Fruit fly (Drosophila melanogaster) Kc167 (cell line): ENCODE data around the gene CG2021.

Experiments used
- Myc ChIP-seq: fragments of >200 bp; optimal IDR thresholded peaks from 2 replicates; lab custom pipeline; 2017; ENCODE audit warnings: missing external identifiers
- Sin3A ChIP-seq: fragments of >200 bp; optimal IDR thresholded peaks from 2 replicates; lab custom pipeline; 2018; ENCODE audit warnings: missing external identifiers
- h ChIP-seq: fragments of >200 bp; optimal IDR thresholded peaks from 3 replicates; lab custom pipeline; 2018; ENCODE audit warnings: missing external identifiers
- insv ChIP-seq: fragments of >200 bp; optimal IDR thresholded peaks from 3 replicates; lab custom pipeline; 2018; ENCODE audit warnings: missing external identifiers
- psq ChIP-seq: fragments of >200 bp; optimal IDR thresholded peaks from 2 replicates; lab custom pipeline; 2017; ENCODE audit warnings: missing external identifiers
- ttk ChIP-seq: sonication (Bioruptor generic); optimal IDR thresholded peaks from 2 replicates; lab custom pipeline; 2017; ENCODE audit warnings: missing external identifiers

The CG2021 gene

DNA sequence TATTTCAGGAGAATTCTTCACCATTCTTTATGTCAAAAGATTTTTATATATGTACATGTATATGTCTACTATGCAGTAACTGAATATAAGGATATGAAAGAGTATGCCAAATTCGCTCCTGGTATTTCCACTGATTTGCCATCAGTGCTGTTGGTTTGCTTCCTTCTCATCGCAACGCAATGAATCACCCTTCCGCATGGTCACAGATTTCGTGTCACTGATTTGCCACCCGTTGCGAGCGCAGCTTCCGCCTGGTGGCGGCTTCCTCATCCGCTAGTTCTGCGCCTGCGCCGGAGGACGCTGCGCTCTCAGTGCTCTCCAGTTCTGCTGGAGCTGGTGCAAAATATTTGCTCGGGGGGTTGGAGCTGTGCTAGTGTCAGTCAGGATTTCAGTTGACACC, 29.0 kb downstream of the CG2021 start:
- TF ChIP-seq ttk (no peak), insv (lab: Kevin White, UChicago) (no peak), Sin3A (lab: Kevin White, UChicago) (no peak), psq (no peak), Myc (lab: Kevin White, UChicago) (no peak), h (lab: Kevin White, UChicago) (no peak)

DNA sequence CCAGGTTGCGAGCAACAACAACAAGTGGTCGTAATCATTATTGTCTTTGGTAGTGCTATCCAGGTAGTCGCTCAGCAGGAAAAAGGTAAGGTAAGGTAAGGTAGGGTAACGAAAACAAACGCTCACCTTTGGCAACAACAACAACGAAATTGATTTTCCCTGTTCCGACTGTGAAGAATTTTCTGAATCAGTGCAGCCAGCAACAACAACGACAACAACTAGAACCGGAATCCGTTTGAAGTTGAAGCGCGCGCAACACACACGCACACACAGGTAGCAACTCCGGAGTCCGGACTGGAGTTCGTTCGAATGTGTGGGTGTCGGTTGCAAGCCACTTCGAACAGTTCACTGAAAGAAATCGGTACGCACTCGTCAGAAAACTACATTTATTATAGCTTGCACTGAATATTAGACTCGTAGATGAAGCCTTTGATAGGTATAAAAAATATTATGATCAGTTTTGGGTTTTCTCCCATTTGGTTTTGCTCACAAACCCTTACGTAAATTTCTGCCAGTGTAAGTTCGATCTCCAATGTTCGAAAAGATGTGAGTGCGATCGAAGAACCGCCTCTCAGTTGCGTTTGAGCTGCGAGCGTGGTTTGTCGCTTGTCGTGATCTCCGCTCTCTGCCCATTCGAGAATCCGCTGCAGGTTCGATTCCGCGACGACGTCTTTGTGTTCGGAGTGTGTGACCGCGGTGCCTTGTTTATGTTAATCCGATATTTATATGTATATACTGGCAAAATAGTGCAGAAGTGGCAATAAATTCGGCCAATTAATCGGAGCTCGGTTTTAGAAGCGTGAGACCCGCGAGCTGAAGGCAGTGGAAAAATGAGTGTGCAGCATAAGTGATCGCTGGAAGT, 30.6 kb downstream of the CG2021 start, which contains the start of gene CG13921:
TSS of gene CG13921 (plus strand) at position 570 of the 862 bp plus-strand sequence.
- TF ChIP-seq h (lab: Kevin White, UChicago) (no peak), Sin3A (lab: Kevin White, UChicago) (no peak), psq (no peak), ttk (no peak), insv (lab: Kevin White, UChicago) (no peak), Myc (lab: Kevin White, UChicago) (no peak)

DNA sequence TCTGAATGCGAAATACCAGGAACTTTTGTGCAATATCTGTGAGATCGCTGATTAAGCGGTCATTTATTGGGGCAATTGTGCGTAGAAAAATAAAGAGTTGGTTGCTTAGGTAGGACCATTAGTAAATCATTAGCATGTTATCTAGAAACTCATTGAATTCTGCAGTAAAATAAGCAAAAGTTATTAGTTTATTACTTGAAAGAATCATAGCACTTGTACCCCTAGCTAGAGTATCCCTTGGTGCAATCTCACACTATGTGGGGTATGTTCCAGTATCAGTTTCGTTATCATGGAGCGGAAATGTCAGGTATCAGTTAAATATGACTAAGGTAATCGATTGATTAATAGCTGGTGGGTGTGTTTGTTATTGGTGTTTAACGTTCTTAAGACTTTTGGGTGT, 31.8 kb downstream of the CG2021 start:
- TF ChIP-seq ttk: no peak
- no peak for TF ChIP-seq Myc (lab: Kevin White, UChicago)
- no peak for TF ChIP-seq Sin3A (lab: Kevin White, UChicago)
- TF ChIP-seq insv (lab: Kevin White, UChicago): no peak
- no peak for TF ChIP-seq h (lab: Kevin White, UChicago)
- TF ChIP-seq psq: no peak

DNA sequence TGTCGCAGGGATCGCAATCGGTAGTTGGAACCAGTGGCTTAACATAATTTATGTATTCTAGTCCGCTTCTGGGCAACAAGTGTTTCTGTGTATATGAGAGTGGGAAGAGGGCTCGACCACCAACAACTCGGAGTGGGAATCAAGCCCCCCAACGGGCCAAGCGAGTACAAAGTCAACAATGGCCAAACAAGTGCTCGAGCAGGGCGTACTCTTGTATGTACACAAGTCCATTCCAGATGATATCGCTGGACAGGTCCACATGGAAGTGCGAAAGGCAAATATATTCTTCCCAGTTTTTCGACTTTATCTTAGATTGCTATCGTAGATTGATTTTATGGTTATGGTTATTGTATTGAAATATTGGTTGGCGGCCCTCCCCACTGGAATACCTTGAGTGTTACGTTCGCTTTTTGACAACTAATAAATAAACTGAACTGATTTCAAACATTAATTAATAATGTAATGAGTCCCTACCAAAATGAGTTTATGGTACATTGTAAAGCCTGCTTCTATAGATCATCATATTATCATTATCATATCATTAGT, 34.6 kb downstream of the CG2021 start:
- TF ChIP-seq insv (lab: Kevin White, UChicago): no peak

DNA sequence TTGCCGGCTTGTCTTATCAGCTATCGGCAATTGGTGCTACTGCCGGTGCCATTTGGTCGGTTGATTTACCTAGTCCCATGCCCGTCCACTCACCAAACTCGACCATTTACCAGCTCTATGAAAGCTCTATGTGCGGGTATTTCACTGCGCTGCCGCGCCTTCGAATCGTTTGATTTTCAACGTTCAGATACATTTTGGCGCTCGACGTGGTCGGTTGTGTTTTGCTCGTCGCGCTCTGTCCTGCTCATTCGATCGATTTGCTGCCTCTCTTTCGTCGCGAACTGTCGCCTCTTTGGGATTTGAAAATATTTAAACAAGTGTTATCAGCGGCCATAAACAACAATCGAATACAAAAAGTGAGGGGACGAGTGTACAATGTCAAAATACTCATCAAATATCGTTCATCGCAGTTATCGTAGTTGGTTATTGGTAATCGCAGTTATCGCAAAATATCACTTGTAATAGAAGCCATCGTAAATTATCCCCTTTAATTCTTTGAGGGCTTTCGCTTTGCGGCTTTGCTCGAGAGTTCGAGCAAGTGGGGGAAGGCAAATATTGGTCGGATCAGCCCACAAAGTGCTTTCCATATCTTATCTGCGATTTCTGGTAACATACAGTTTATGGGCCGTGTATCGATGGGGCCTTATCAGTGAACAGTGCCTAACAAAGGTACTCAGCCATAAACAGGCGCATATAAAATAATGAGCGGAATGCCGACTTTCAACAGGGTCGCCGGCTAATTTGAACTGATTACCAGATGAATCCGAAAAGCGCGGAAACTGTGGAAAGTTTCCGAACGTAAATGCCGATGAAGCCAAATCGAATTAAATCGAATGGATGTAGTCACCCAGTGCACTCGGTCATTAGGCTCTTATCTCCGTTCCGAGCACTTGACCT, 35.3 kb downstream of the CG2021 start:
- TF ChIP-seq psq (no peak), ttk (no peak), Myc (lab: Kevin White, UChicago) (no peak), h (lab: Kevin White, UChicago) (no peak), insv (lab: Kevin White, UChicago) (no peak), Sin3A (lab: Kevin White, UChicago) (no peak)

DNA sequence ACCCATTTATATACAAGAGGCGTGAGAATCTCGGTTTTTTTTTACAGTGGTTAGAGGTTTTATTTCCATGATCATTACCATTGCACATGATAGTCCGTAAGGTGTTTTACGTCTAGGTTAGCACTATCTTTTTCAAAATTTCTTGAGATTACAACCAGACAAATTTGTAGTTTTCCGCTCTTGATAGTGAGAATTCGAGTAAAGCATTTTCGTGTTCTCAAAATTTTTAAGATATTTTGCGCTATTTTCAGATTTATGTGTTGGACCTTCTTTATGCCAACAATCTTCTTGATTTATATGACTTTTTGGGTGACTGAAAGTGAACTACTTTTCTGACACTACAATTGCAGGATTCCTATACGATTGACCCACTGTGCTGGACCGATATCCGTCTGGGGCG, 36.1 kb downstream of the CG2021 start:
- no peak for TF ChIP-seq ttk
- no peak for TF ChIP-seq Sin3A (lab: Kevin White, UChicago)
- no peak for TF ChIP-seq psq
- no peak for TF ChIP-seq h (lab: Kevin White, UChicago)
- TF ChIP-seq insv (lab: Kevin White, UChicago): no peak
- no peak for TF ChIP-seq Myc (lab: Kevin White, UChicago)

DNA sequence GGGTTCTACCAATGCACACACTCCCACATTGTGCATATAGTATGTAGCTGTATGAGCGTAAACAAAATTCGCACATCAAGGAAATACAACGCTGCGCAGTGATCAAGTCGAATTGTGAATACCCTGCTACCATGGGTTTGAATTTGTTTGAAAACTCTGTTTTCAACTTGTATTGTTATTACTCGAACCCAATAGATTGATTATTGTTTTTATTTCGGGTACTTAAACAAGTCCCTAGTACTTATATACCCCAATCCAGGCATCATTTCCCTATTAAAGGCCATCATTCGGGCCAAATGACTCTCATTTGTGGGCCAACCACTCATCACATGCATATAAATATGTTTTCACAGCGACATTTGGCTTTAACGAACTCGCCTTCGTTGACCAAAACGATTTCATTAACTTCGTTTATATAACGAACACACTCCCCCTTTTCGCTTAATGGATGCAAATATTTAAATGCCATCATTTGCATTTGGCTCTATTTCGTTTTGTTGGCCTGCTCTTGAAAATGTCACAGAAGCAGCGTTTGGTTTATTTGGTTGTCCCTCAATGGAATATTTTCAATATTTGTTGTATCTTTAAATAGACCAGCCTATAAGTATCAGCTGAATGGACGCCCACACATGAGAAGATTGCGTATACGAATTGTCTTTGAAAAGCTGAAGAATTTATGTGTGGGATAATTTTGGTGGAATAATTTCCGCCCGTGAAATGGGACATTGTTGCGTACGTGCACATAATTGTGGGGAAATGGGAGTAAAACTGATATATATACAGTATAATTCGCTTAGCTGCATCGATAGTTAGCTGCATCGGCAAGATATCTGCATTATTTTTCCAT, 36.9 kb downstream of the CG2021 start:
- TF ChIP-seq h (lab: Kevin White, UChicago): no peak
- TF ChIP-seq insv (lab: Kevin White, UChicago): no peak
- no peak for TF ChIP-seq psq
- TF ChIP-seq Sin3A (lab: Kevin White, UChicago): no peak
- no peak for TF ChIP-seq Myc (lab: Kevin White, UChicago)
- TF ChIP-seq ttk: no peak

DNA sequence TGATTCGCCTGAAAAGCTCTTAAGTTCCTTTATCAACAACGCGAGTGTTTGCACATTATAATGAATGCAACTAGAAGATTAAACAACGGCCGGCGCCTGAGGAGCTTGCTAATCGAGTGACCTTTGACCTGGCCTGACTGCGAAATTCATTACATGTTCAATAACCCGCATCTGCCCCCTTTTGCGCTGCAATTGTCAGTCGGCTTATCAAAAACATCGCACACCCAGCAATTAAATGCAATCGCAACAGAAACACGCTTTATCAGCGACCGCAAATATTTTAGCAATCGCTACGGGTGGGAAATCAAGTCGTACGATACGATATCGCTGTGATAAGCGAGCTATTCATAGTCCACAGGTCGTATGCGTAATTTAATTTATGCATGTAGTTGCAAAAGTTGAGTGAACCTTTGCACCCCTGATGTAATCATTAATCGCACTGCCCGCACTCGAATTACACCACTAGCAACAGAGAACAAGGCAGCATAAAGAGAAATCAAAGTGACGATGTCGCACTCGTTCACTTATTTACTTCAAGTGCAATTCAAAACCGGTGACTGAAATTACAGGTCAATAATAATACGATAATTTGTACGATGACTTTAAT, 37.6 kb downstream of the CG2021 start:
- no peak for TF ChIP-seq Myc (lab: Kevin White, UChicago)
- TF ChIP-seq ttk: no peak
- no peak for TF ChIP-seq h (lab: Kevin White, UChicago)
- no peak for TF ChIP-seq insv (lab: Kevin White, UChicago)

DNA sequence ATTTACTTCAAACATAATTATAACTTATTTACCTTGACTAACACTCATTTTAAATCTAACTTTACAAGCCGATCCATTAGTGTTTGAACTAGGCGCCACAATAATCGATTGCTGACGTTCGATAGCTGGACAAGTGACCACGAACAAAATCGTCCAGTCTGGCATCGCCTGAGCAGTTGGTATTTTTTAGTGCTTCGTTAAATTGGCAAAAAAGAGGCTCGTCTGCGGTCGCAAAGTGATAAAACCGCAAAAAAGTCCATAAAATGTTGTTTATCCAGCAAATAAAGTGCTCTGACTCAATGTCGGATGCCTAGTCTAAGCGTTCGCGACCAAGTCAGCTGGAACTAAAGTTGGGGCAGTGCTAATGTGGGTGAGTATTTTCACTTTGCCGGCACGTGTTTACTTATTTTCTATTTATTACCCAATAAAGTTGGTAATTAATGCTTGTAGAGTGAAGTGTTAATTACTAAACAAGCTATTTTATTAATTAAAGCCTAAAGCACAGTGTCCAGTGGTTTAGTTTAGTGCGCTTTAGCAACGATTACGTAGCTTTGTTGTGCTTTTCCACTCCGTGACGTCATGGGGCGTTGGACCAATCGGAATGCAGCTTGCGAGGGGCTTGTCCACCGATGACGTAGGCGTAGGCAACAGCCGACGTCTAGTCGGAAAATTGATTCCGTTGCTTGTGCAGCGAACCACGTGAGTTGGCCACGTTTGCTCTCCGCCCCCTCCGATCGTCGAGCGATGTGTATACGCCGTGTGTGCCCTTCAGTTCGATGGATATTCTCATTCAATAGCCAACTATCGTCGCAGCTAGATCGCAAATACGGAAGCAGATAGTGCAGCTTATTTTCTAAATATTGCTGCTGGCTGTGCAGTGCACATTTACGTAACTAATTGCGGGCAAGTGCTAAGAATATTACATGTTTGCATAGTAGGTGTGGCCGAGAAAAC, 38.6 kb downstream of the CG2021 start, which contains the start of gene Gk2:
TSS of gene Gk2 (plus strand) at position 33 of the 954 bp plus-strand sequence.
- TF ChIP-seq insv (lab: Kevin White, UChicago) (no peak), Sin3A (lab: Kevin White, UChicago) (no peak), h (lab: Kevin White, UChicago) (no peak), ttk (no peak), psq (no peak), Myc (lab: Kevin White, UChicago) (no peak)

DNA sequence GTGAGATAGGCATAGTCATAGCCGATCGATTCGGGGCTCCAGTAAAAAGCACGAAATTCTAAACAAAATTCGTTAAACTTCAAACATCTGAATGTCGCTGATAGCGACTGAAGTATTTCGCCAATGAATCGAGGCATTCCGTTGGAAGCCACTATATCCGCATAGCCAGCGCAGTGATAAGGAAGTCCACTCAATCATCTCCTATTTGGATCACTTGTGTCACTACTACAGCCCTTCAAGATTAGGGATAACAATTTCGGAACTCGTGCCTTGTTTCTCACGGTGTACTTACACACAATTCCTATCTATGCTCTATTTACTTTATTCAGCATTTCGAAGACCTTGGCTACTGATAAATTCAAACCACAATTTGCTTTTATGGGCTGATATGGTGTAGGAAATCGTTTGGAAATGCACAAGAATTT, 39.3 kb downstream of the CG2021 start, which contains the start of gene PIG-Wb:
TSS of gene PIG-Wb (minus strand) at position 209 of the 425 bp plus-strand sequence.
- TF ChIP-seq psq (no peak), Sin3A (lab: Kevin White, UChicago) (no peak), insv (lab: Kevin White, UChicago) (no peak), Myc (lab: Kevin White, UChicago) (no peak), h (lab: Kevin White, UChicago) (no peak), ttk (no peak)
